Worm (Caenorhabditis elegans) whole organism, midembryonic: ENCODE results near the gene Y67D8B.2.

Experiments used
- T22C8.4 ChIP-seq: fragments of 200-800 bp; sonication (Bioruptor generic); IDR thresholded peaks from 2 replicates; pipeline ENCODE4 v1.3.6; 2022; ENCODE audit warnings: missing genetic modification characterization, missing compliant biosample characterization
- flt-1 ChIP-seq: fragments of 200-800 bp; sonication (Bioruptor generic); IDR thresholded peaks from 2 replicates; pipeline ENCODE4 v1.3.6; 2022; ENCODE audit warnings: missing genetic modification characterization, missing compliant biosample characterization

ce11 chrIV:3158175-3158574 lies 33.2 kb downstream of the Y67D8B.2 start:
- TF ChIP-seq flt-1 (GFP tag; lab: Robert Waterston, UW) = no peak
- TF ChIP-seq T22C8.4 (GFP tag; lab: Robert Waterston, UW) = no peak
